In genomic region chrII:10851110-10851509, ce11 we compare ENCODE assay signal across 1 worm cellular context.
TF ChIP-seq lines count a peak whose summit lies in the region.

No protein-coding gene starts in this region.

TF ChIP-seq in whole organism, young adult, 124 proteins besides CTCF, POLR2A, EP300 and RAD21 (continued from another document):
- no peak for TF ChIP-seq F37B4.10 (GFP tag; IDR thresholded peaks at IDR 0.05; lab: Robert Waterston, UW)
